Fruit fly (Drosophila melanogaster): ENCODE data around the gene sesB.

- TF ChIP-seq pad (GFP tag; optimal IDR thresholded peaks at IDR 0.05) (no peak), Clk (GFP tag; optimal IDR thresholded peaks at IDR 0.05) (no peak), CG7045 (GFP tag; optimal IDR thresholded peaks at IDR 0.05) (no peak), CG14711 (tag; optimal IDR thresholded peaks at IDR 0.05) (no peak), kay (GFP tag; ENCODE audit: borderline replicate concordance) (no peak), CG11617 (GFP tag; optimal IDR thresholded peaks at IDR 0.05) (no peak), CG1620 (GFP tag; optimal IDR thresholded peaks at IDR 0.05) (no peak), Hr96 (GFP tag; optimal IDR thresholded peaks at IDR 0.05) (no peak), Crg-1 (GFP tag; optimal IDR thresholded peaks at IDR 0.05) (no peak), CG33017 (tag; optimal IDR thresholded peaks at IDR 0.05) (no peak), CG12768 (GFP tag; optimal IDR thresholded peaks at IDR 0.05) (no peak)
Measured at dm6 chrX:10801033-10801432, 14.3 kb upstream of the sesB start.
